Worm (Caenorhabditis elegans): ENCODE data around the gene srg-28.

DNA sequence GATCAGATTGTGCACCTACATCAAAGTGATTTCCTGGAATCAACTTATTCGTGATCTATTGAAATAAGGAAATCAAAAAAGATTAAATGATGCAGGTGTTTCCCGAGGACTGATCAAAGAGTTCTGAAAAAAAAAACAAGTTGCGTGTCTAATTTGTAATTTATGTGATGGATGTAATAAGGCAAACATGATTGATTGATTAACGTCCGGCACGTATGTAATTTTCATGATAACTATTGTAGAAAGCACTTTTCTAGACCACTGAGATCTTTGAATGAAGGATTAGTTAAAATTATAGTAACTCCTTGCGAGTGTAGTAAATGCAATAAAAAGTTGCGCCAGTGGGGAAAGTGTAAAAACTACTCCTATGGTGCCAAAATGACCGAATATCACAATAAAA lies 10.7 kb downstream of the srg-28 start, which contains the start of gene srg-25:
- TF ChIP-seq tra-4 (tag; optimal IDR thresholded peaks at IDR 0.05) = no peak
- TF ChIP-seq tbx-11 (GFP tag; IDR thresholded peaks at IDR 0.05) = no peak
- no peak for TF ChIP-seq B0310.2 (tag; optimal IDR thresholded peaks at IDR 0.05)
- no peak for TF ChIP-seq ceh-36 (tag; optimal IDR thresholded peaks at IDR 0.05)
- no peak for TF ChIP-seq flt-1 (GFP tag; IDR thresholded peaks at IDR 0.05)
- TF ChIP-seq ceh-13 (GFP tag; optimal IDR thresholded peaks at IDR 0.05) = no peak
- no peak for TF ChIP-seq ets-7 (tag; optimal IDR thresholded peaks at IDR 0.05)
- TF ChIP-seq ama-1 (optimal IDR thresholded peaks at IDR 0.05) = no peak
- no peak for TF ChIP-seq hmbx-1 (tag; optimal IDR thresholded peaks at IDR 0.05)
- no peak for TF ChIP-seq hnd-1 (tag; optimal IDR thresholded peaks at IDR 0.05)

Data from whole organism, early embryonic.